Worm (Caenorhabditis elegans) whole organism, young adult: ENCODE data around the gene nape-2.
A peak's percentile ranks its signal among the peaks of the same experiment; 100 is the strongest.

ENCODE experiments used
- C06A6.2 ChIP-seq: fragments of 200-800 bp; sonication (Bioruptor generic); conservative IDR thresholded peaks from 2 replicates; pipeline ENCODE4 v1.3.6; 2022; ENCODE audit warnings: missing genetic modification characterization, missing compliant biosample characterization
- D2030.7 ChIP-seq: fragments of 200-800 bp; sonication (Bioruptor generic); IDR thresholded peaks from 2 replicates; pipeline ENCODE4 v1.3.6; 2022; ENCODE audit warnings: missing genetic modification reagents, missing genetic modification characterization, missing compliant biosample characterization
- F10E7.11 ChIP-seq: sonication (generic microtip); optimal IDR thresholded peaks from 2 replicates; lab custom pipeline; 2017; ENCODE audit warnings: mild to moderate bottlenecking, missing genetic modification characterization, moderate library complexity, missing compliant biosample characterization
- F22D6.2 ChIP-seq: sonication (generic microtip); optimal IDR thresholded peaks from 2 replicates; lab custom pipeline; 2016; ENCODE audit warnings: mild to moderate bottlenecking, missing genetic modification characterization, missing compliant biosample characterization
- F37B4.10 ChIP-seq: fragments of 200-800 bp; sonication (Bioruptor generic); IDR thresholded peaks from 2 replicates; pipeline ENCODE4 v1.3.6; 2022; ENCODE audit warnings: missing genetic modification characterization, missing compliant biosample characterization
- T07F8.4 ChIP-seq: sonication (generic microtip); optimal IDR thresholded peaks from 2 replicates; lab custom pipeline; 2016; ENCODE audit warnings: mild to moderate bottlenecking, missing genetic modification characterization, moderate library complexity, missing compliant biosample characterization
- Y79H2A.3 ChIP-seq: fragments of 200-800 bp; sonication (Bioruptor generic); conservative IDR thresholded peaks from 2 replicates; pipeline ENCODE4 v1.3.6; 2022; ENCODE audit warnings: missing genetic modification reagents, missing genetic modification characterization, missing compliant biosample characterization
- Y95B8A.8 ChIP-seq: fragments of 200-800 bp; sonication (Bioruptor generic); IDR thresholded peaks from 2 replicates; pipeline ENCODE4 v1.3.6; 2022; ENCODE audit warnings: missing genetic modification reagents, missing genetic modification characterization, missing compliant biosample characterization
- attf-5 ChIP-seq: fragments of 200-800 bp; sonication (Bioruptor generic); optimal IDR thresholded peaks from 2 replicates; lab custom pipeline; 2018; ENCODE audit warnings: mild to moderate bottlenecking, missing genetic modification characterization, missing compliant biosample characterization
- attf-6 ChIP-seq: fragments of 200-800 bp; sonication (Bioruptor generic); IDR thresholded peaks from 2 replicates; pipeline ENCODE4 v1.3.6; 2022; ENCODE audit warnings: missing genetic modification reagents, missing genetic modification characterization, missing compliant biosample characterization
- ccch-3 ChIP-seq: fragments of 200-800 bp; sonication (Bioruptor generic); optimal IDR thresholded peaks from 2 replicates; lab custom pipeline; 2018; ENCODE audit warnings: mild to moderate bottlenecking, missing genetic modification characterization, missing compliant biosample characterization
- cebp-1 ChIP-seq, 2 experiments: fragments of 200-800 bp in 1 of 2; sonication (Bioruptor generic) in 1 of 2; sonication (generic microtip) in 1 of 2; IDR thresholded peaks in 1 of 2; optimal IDR thresholded peaks in 1 of 2; 2 replicates each; pipeline versions ENCODE4 v1.3.6 to Lab custom; 2017 to 2022; ENCODE audit warnings: missing compliant biosample characterization in 2 of 2, missing genetic modification characterization in 2 of 2, mild to moderate bottlenecking in 1 of 2, missing genetic modification reagents in 1 of 2, moderate library complexity in 1 of 2
- ceh-100 ChIP-seq: fragments of 200-800 bp; sonication (Bioruptor generic); IDR thresholded peaks from 2 replicates; pipeline ENCODE4 v1.3.6; 2022; ENCODE audit warnings: missing genetic modification reagents, missing genetic modification characterization, missing compliant biosample characterization
- ceh-91 ChIP-seq: fragments of 200-800 bp; sonication (Bioruptor generic); IDR thresholded peaks from 2 replicates; pipeline ENCODE4 v1.3.6; 2022; ENCODE audit warnings: missing genetic modification reagents, missing genetic modification characterization, missing compliant biosample characterization
- die-1 ChIP-seq: sonication (generic microtip); optimal IDR thresholded peaks from 2 replicates; lab custom pipeline; 2016; ENCODE audit warnings: missing genotype, mild to moderate bottlenecking, missing genetic modification characterization, missing compliant biosample characterization
- dpl-1 ChIP-seq: fragments of 150-350 bp; optimal IDR thresholded peaks from 2 replicates; lab custom pipeline; 2014; ENCODE audit warnings: missing biosample characterization, missing genetic modification reagents, missing genetic modification characterization
- efl-1 ChIP-seq: fragments of 150-350 bp; optimal IDR thresholded peaks from 2 replicates; lab custom pipeline; 2014; ENCODE audit warnings: missing biosample characterization, missing genetic modification reagents, missing genetic modification characterization
- hlh-12 ChIP-seq: sonication (generic microtip); optimal IDR thresholded peaks from 2 replicates; lab custom pipeline; 2016; ENCODE audit warnings: missing genetic modification characterization, missing compliant biosample characterization
- hmg-1.2 ChIP-seq: fragments of 200-800 bp; sonication (Bioruptor generic); IDR thresholded peaks from 2 replicates; pipeline ENCODE4 v1.3.6; 2022; ENCODE audit warnings: missing genetic modification reagents, missing genetic modification characterization, missing compliant biosample characterization
- hmg-20 ChIP-seq: fragments of 200-800 bp; sonication (Bioruptor generic); IDR thresholded peaks from 2 replicates; pipeline ENCODE4 v1.3.6; 2022; ENCODE audit warnings: missing genetic modification reagents, missing genetic modification characterization, missing compliant biosample characterization
- let-526 ChIP-seq: fragments of 200-800 bp; sonication (Bioruptor generic); IDR thresholded peaks from 2 replicates; pipeline ENCODE4 v1.3.6; 2022; ENCODE audit warnings: missing genetic modification reagents, missing genetic modification characterization, missing compliant biosample characterization
- lir-1 ChIP-seq: fragments of 200-800 bp; sonication (Bioruptor generic); conservative IDR thresholded peaks from 2 replicates; pipeline ENCODE4 v1.3.6; 2022; ENCODE audit warnings: missing genetic modification reagents, missing genetic modification characterization, missing compliant biosample characterization
- madf-10 ChIP-seq: sonication (generic microtip); optimal IDR thresholded peaks from 2 replicates; lab custom pipeline; 2016; ENCODE audit warnings: mild to moderate bottlenecking, missing genetic modification characterization, missing compliant biosample characterization
- madf-3 ChIP-seq: fragments of 200-800 bp; sonication (Bioruptor generic); IDR thresholded peaks from 2 replicates; pipeline ENCODE4 v1.3.6; 2022; ENCODE audit warnings: missing genetic modification reagents, missing genetic modification characterization, missing compliant biosample characterization
- madf-6 ChIP-seq: fragments of 200-800 bp; sonication (Bioruptor generic); IDR thresholded peaks from 2 replicates; pipeline ENCODE4 v1.3.6; 2022; ENCODE audit warnings: missing genetic modification reagents, missing genetic modification characterization, missing compliant biosample characterization
- madf-8 ChIP-seq: fragments of 200-800 bp; sonication (Bioruptor generic); conservative IDR thresholded peaks from 2 replicates; pipeline ENCODE4 v1.3.6; 2022; ENCODE audit warnings: missing genetic modification reagents, missing genetic modification characterization, missing compliant biosample characterization
- mcd-1 ChIP-seq: fragments of 200-800 bp; sonication (Bioruptor generic); IDR thresholded peaks from 2 replicates; pipeline ENCODE4 v1.3.6; 2022; ENCODE audit warnings: missing genetic modification reagents, missing genetic modification characterization, missing compliant biosample characterization
- nfyb-1 ChIP-seq: fragments of 200-800 bp; sonication (Bioruptor generic); IDR thresholded peaks from 2 replicates; pipeline ENCODE4 v1.3.6; 2022; ENCODE audit warnings: missing genetic modification reagents, missing genetic modification characterization, missing compliant biosample characterization
- nhr-80 ChIP-seq: sonication (generic microtip); optimal IDR thresholded peaks from 2 replicates; lab custom pipeline; 2016; ENCODE audit warnings: missing genetic modification characterization, missing compliant biosample characterization
- rcor-1 ChIP-seq: fragments of 200-800 bp; sonication (Bioruptor generic); IDR thresholded peaks from 2 replicates; pipeline ENCODE4 v1.3.6; 2022; ENCODE audit warnings: missing genetic modification reagents, missing genetic modification characterization, missing compliant biosample characterization
- snpc-1.1 ChIP-seq: sonication (generic microtip); optimal IDR thresholded peaks from 2 replicates; lab custom pipeline; 2017; ENCODE audit warnings: missing genetic modification characterization, mild to moderate bottlenecking, missing compliant biosample characterization, antibody characterized with exemption, moderate library complexity, missing genotype, missing genetic modification reagents; ENCODE audit not compliant: insufficient read depth
- sptf-2 ChIP-seq: fragments of 200-800 bp; sonication (Bioruptor generic); optimal IDR thresholded peaks from 2 replicates; lab custom pipeline; 2018; ENCODE audit warnings: mild to moderate bottlenecking, missing genetic modification characterization, missing compliant biosample characterization
- tbx-9 ChIP-seq: sonication (generic microtip); optimal IDR thresholded peaks from 2 replicates; lab custom pipeline; 2016; ENCODE audit warnings: borderline replicate concordance, missing genetic modification characterization, inconsistent platforms, missing compliant biosample characterization
- xnd-1 ChIP-seq: sonication (generic microtip); optimal IDR thresholded peaks from 2 replicates; lab custom pipeline; 2016; ENCODE audit warnings: missing genotype, missing genetic modification reagents, missing genetic modification characterization, missing compliant biosample characterization
- zim-3 ChIP-seq: sonication (generic microtip); optimal IDR thresholded peaks from 2 replicates; lab custom pipeline; 2017; ENCODE audit warnings: mild to moderate bottlenecking, missing genetic modification characterization, moderate library complexity, missing compliant biosample characterization
- ztf-22 ChIP-seq: fragments of 200-800 bp; sonication (Bioruptor generic); optimal IDR thresholded peaks from 2 replicates; lab custom pipeline; 2018; ENCODE audit warnings: mild to moderate bottlenecking, missing genetic modification characterization, moderate library complexity, missing compliant biosample characterization
- ztf-26 ChIP-seq: sonication (generic microtip); optimal IDR thresholded peaks from 2 replicates; lab custom pipeline; 2017; ENCODE audit warnings: missing genetic modification characterization, missing compliant biosample characterization

The nape-2 gene

ce11 chrIV:3738655-3739403 lies at the start of gene nape-2:
Gene nape-2 (minus strand): TSS chrIV:3738925.
- TF ChIP-seq nhr-80 (tag; lab: Kevin White, UChicago) (peak; percentile 44), dpl-1 (GFP tag; lab: Kevin White, UChicago) (no peak), Y95B8A.8 (GFP tag; lab: Robert Waterston, UW) (no peak), rcor-1 (no peak), efl-1 (GFP tag; lab: Kevin White, UChicago) (no peak), F10E7.11 (tag; lab: Kevin White, UChicago) (no peak), cebp-1 (GFP tag; IDR thresholded peaks at IDR 0.05; lab: Robert Waterston, UW) (no peak), cebp-1 (tag; optimal IDR thresholded peaks at IDR 0.05; lab: Kevin White, UChicago) (peak; percentile 19), attf-5 (GFP tag; lab: Kevin White, UChicago) (peak; percentile 51), hmg-1.2 (peak; percentile 93), tbx-9 (no peak), mcd-1 (GFP tag; lab: Robert Waterston, UW) (peak; percentile 52), ztf-22 (GFP tag; lab: Kevin White, UChicago) (no peak), hmg-20 (GFP tag; lab: Robert Waterston, UW) (no peak)

ce11 chrIV:3783910-3784309 lies 45.2 kb upstream of the nape-2 start, which contains the start of gene glct-6:
Gene glct-6 (plus strand): TSS chrIV:3784210.
- TF ChIP-seq ceh-91 (no peak), lir-1 (GFP tag; lab: Robert Waterston, UW) (no peak), C06A6.2 (GFP tag; lab: Robert Waterston, UW) (no peak), T07F8.4 (tag; lab: Kevin White, UChicago) (no peak), let-526 (no peak), F22D6.2 (no peak), D2030.7 (GFP tag; lab: Robert Waterston, UW) (no peak), madf-3 (GFP tag; lab: Robert Waterston, UW) (no peak), attf-6 (GFP tag; lab: Robert Waterston, UW) (no peak), xnd-1 (tag; lab: Kevin White, UChicago) (no peak), ccch-3 (GFP tag; lab: Kevin White, UChicago) (no peak), sptf-2 (GFP tag; lab: Kevin White, UChicago) (no peak), Y79H2A.3 (GFP tag; lab: Robert Waterston, UW) (no peak), hlh-12 (tag; lab: Kevin White, UChicago) (no peak)

DNA sequence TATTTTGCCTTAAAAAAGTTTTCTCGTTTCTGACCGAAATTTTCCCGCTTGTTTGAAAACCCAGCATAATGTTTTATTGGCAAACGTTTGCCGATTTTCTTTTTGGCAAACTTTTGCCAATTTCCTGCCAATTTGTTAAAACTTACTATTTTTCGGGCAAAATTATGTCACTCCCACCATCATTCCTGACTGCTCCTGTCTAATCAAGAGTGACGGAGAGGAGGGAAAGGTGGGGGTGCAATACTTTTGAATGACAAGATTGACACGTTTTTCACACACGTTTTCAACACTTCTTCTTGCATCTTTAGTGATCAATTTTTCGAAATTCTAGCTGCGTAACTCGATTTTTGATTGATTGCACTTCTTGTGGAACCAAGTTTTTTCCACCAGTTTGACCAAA lies 42.8 kb upstream of the nape-2 start:
- no peak for TF ChIP-seq ztf-26 (tag; lab: Kevin White, UChicago)
- TF ChIP-seq nfyb-1, result no peak
- TF ChIP-seq madf-10 (tag; lab: Kevin White, UChicago), result no peak
- TF ChIP-seq F37B4.10, result no peak
- no peak for TF ChIP-seq madf-8 (GFP tag; lab: Robert Waterston, UW)
- no peak for TF ChIP-seq let-526
- no peak for TF ChIP-seq zim-3

ce11 chrIV:3774160-3774559 lies 35.4 kb upstream of the nape-2 start:
- TF ChIP-seq ceh-100 (GFP tag; lab: Robert Waterston, UW) (no peak), snpc-1.1 (no peak), die-1 (tag; lab: Kevin White, UChicago) (no peak), dpl-1 (GFP tag; lab: Kevin White, UChicago) (no peak), madf-6 (GFP tag; lab: Robert Waterston, UW) (no peak)
